Worm (Caenorhabditis elegans) whole organism, L1 larva: ENCODE measurements around the gene F47D12.7.

Source experiments
- Y116A8C.19 ChIP-seq: sonication (generic microtip); optimal IDR thresholded peaks from 2 replicates; lab custom pipeline; 2016; ENCODE audit warnings: missing compliant biosample characterization, missing genetic modification characterization, borderline replicate concordance
- aly-2 ChIP-seq: fragments of 150-350 bp; optimal IDR thresholded peaks from 2 replicates; lab custom pipeline; 2014; ENCODE audit warnings: missing biosample characterization, missing genetic modification characterization
- ceh-82 ChIP-seq, 3 experiments: fragments of 150-350 bp in 1 of 3; sonication (generic microtip) in 2 of 3; optimal IDR thresholded peaks; 2 replicates each; lab custom pipeline; 2014 to 2017; ENCODE audit warnings: missing biosample characterization in 3 of 3, missing genetic modification characterization in 3 of 3
- dsc-1 ChIP-seq: sonication (generic microtip); optimal IDR thresholded peaks from 2 replicates; lab custom pipeline; 2016; ENCODE audit warnings: mild to moderate bottlenecking, missing genetic modification characterization, missing compliant biosample characterization
- fkh-4 ChIP-seq: sonication (generic microtip); optimal IDR thresholded peaks from 2 replicates; lab custom pipeline; 2016; ENCODE audit warnings: missing compliant biosample characterization, missing genetic modification characterization, borderline replicate concordance
- lin-15B ChIP-seq: fragments of 150-350 bp; sonication (generic microtip); optimal IDR thresholded peaks from 3 replicates; lab custom pipeline; 2014; ENCODE audit warnings: missing biosample characterization, missing genetic modification characterization
- lin-35 ChIP-seq, 2 experiments: fragments of 150-350 bp; optimal IDR thresholded peaks; 2 replicates each; lab custom pipeline; 2014; ENCODE audit warnings: missing biosample characterization in 2 of 2, missing genetic modification characterization in 2 of 2, missing genetic modification reagents in 2 of 2
- lin-39 ChIP-seq: fragments of 150-350 bp; optimal IDR thresholded peaks from 2 replicates; lab custom pipeline; 2014; ENCODE audit warnings: missing biosample characterization, missing genetic modification reagents, missing genetic modification characterization
- mdl-1 ChIP-seq, 2 experiments: fragments of 150-350 bp; optimal IDR thresholded peaks; 2 replicates each; lab custom pipeline; 2014 to 2017; ENCODE audit warnings: missing biosample characterization in 2 of 2, missing genetic modification characterization in 2 of 2, inconsistent platforms in 1 of 2
- nhr-77 ChIP-seq: fragments of 150-350 bp; optimal IDR thresholded peaks from 2 replicates; lab custom pipeline; 2014; ENCODE audit warnings: missing biosample characterization, missing genetic modification characterization
- nhr-90 ChIP-seq: sonication (generic microtip); optimal IDR thresholded peaks from 2 replicates; lab custom pipeline; 2016; ENCODE audit warnings: mild to moderate bottlenecking, missing genetic modification characterization, missing compliant biosample characterization; ENCODE audit not compliant: poor library complexity
- vab-15 ChIP-seq: sonication (generic microtip); optimal IDR thresholded peaks from 2 replicates; lab custom pipeline; 2017; ENCODE audit warnings: missing genotype, mild to moderate bottlenecking, missing genetic modification characterization, missing compliant biosample characterization

DNA sequence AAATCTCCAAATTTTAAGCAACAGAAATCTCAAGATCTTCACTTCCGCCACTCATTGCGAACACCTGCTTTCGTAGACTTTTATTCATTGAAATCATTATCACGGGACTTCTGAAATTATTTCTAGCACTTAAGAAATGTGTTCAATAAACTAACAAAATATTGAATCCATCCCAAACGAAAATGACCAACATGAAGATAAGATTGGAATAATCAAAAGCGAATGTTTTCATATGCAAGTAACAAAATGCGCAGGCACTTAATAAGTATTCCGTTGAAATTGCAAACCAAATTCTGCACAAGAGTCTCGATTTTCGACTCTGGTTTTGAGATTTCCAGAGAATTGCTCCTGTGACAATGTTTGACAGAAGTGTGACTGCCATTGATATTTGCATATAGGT is 31.4 kb downstream of the F47D12.7 start, which contains the start of gene srg-5:
- TF ChIP-seq aly-2 (tag; lab: Kevin White, UChicago) (no peak), fkh-4 (tag; lab: Kevin White, UChicago) (no peak), mdl-1 (tag; optimal IDR thresholded peaks at IDR 0.05; lab: Kevin White, UChicago) (no peak), dsc-1 (tag; lab: Kevin White, UChicago) (no peak), vab-15 (tag; lab: Kevin White, UChicago) (no peak), Y116A8C.19 (tag; lab: Kevin White, UChicago) (no peak), lin-15B (tag; lab: Kevin White, UChicago) (no peak), nhr-90 (tag; lab: Kevin White, UChicago) (no peak), ceh-82 (tag; optimal IDR thresholded peaks at IDR 0.05; lab: Kevin White, UChicago) (no peak), lin-39 (tag; lab: Kevin White, UChicago) (no peak), lin-35 (GFP tag; optimal IDR thresholded peaks at IDR 0.05; lab: Kevin White, UChicago) (no peak), nhr-77 (no peak)
